Fruit fly (Drosophila melanogaster): ENCODE data around the gene CG12003.
A peak's percentile ranks its signal among the peaks of the same experiment; 100 is the strongest.

CG12003 gene

dm6 chr3L:1584003-1584402, 18.8 kb downstream of the CG12003 start (continued):
- TF ChIP-seq Deaf1 (tag; optimal IDR thresholded peaks at IDR 0.05) (no peak), ab (GFP tag; optimal IDR thresholded peaks at IDR 0.05) (no peak), scrt (GFP tag; optimal IDR thresholded peaks at IDR 0.05) (no peak), cg (GFP tag; optimal IDR thresholded peaks at IDR 0.05) (peak; percentile 14), nmo (GFP tag; optimal IDR thresholded peaks at IDR 0.05) (peak; percentile 73), inv (GFP tag; IDR thresholded peaks at IDR 0.05; ENCODE audit: partially characterized antibody) (no peak), Mes4 (GFP tag; optimal IDR thresholded peaks at IDR 0.05) (peak; percentile 51), CG6813 (GFP tag; optimal IDR thresholded peaks at IDR 0.05) (no peak), CG13424 (tag; optimal IDR thresholded peaks at IDR 0.05) (peak; percentile 46), Chrac-16 (GFP tag; optimal IDR thresholded peaks at IDR 0.05) (peak; percentile 71), ERR (GFP tag; optimal IDR thresholded peaks at IDR 0.05) (peak; percentile 39), Sox100B (GFP tag; optimal IDR thresholded peaks at IDR 0.05) (no peak), TFAM (GFP tag; optimal IDR thresholded peaks at IDR 0.05) (no peak), Side (GFP tag; optimal IDR thresholded peaks at IDR 0.05) (peak; percentile 44), Optix (GFP tag; IDR thresholded peaks at IDR 0.05) (peak; percentile 65; the same call in 2 of the 3 replicates), dmrt11E (tag; optimal IDR thresholded peaks at IDR 0.05) (peak; percentile 72), fru (optimal IDR thresholded peaks at IDR 0.05) (no peak), CG10274 (GFP tag; optimal IDR thresholded peaks at IDR 0.05) (no peak), ewg (GFP tag; optimal IDR thresholded peaks at IDR 0.05) (peak; percentile 57), C15 (GFP tag; IDR thresholded peaks at IDR 0.05) (no peak), H15 (GFP tag; IDR thresholded peaks at IDR 0.05) (0 out of 3 replicates have a peak, but pooled peaks have one; percentile 45), Vsx1 (GFP tag; optimal IDR thresholded peaks at IDR 0.05) (no peak), Asciz (GFP tag; optimal IDR thresholded peaks at IDR 0.05) (peak; percentile 68), CG31365 (tag; optimal IDR thresholded peaks at IDR 0.05) (no peak), lmd (GFP tag; IDR thresholded peaks at IDR 0.05) (peak; percentile 61), unc-4 (GFP tag; IDR thresholded peaks at IDR 0.05; ENCODE audit: partially characterized antibody) (no peak), Sin3A (optimal IDR thresholded peaks at IDR 0.05) (no peak), CG17328 (GFP tag; IDR thresholded peaks at IDR 0.05) (peak; percentile 78), CG8359 (GFP tag; optimal IDR thresholded peaks at IDR 0.05; ENCODE audit: borderline replicate concordance) (no peak), dysf (GFP tag; IDR thresholded peaks at IDR 0.05) (peak; percentile 62; the same call in 2 of the 3 replicates), CG14014 (GFP tag; IDR thresholded peaks at IDR 0.05) (peak; percentile 48; the same call in 1 of the 2 replicates), twi (tag; optimal IDR thresholded peaks at IDR 0.05) (peak; percentile 28), CG2129 (GFP tag; IDR thresholded peaks at IDR 0.05; ENCODE audit: partially characterized antibody) (no peak), CG7556 (GFP tag; optimal IDR thresholded peaks at IDR 0.05) (peak; percentile 33), zfh1 (GFP tag; IDR thresholded peaks at IDR 0.05) (peak; percentile 82; the same call in 2 of the 3 replicates), gcm2 (GFP tag; optimal IDR thresholded peaks at IDR 0.05) (no peak), CG18764 (GFP tag; optimal IDR thresholded peaks at IDR 0.05) (no peak), Gsc (GFP tag; IDR thresholded peaks at IDR 0.05) (no peak), crc (GFP tag; optimal IDR thresholded peaks at IDR 0.05) (no peak), CG7786 (GFP tag; optimal IDR thresholded peaks at IDR 0.05) (peak; percentile 26), CG6683 (GFP tag; optimal IDR thresholded peaks at IDR 0.05) (no peak), CG14965 (GFP tag; optimal IDR thresholded peaks at IDR 0.05; ENCODE audit: borderline replicate concordance) (no peak), CG5953 (GFP tag; IDR thresholded peaks at IDR 0.05) (no peak), Hmr (GFP tag; optimal IDR thresholded peaks at IDR 0.05) (peak; percentile 7), Ada2b (GFP tag; IDR thresholded peaks at IDR 0.05) (no peak), CG34376 (GFP tag; optimal IDR thresholded peaks at IDR 0.05) (no peak), Doc3 (GFP tag; IDR thresholded peaks at IDR 0.05; ENCODE audit: partially characterized antibody) (no peak), zf30C (GFP tag; optimal IDR thresholded peaks at IDR 0.05) (peak; percentile 22), CG10654 (GFP tag; optimal IDR thresholded peaks at IDR 0.05) (no peak), CHES-1-like (GFP tag; optimal IDR thresholded peaks at IDR 0.05) (peak; percentile 42), CG1602 (GFP tag; optimal IDR thresholded peaks at IDR 0.05) (peak; percentile 66)

Measured in whole organism, embryonic.